Fruit fly (Drosophila melanogaster) whole organism: ENCODE results near the gene CG6055.

ENCODE experiments used
- Dll ChIP-seq: fragments of >200 bp; optimal IDR thresholded peaks from 2 replicates; lab custom pipeline; 2017
- pan ChIP-seq: fragments of >200 bp; optimal IDR thresholded peaks from 2 replicates; lab custom pipeline; 2017
- psq ChIP-seq: fragments of >200 bp; optimal IDR thresholded peaks from 2 replicates; lab custom pipeline; 2017

DNA sequence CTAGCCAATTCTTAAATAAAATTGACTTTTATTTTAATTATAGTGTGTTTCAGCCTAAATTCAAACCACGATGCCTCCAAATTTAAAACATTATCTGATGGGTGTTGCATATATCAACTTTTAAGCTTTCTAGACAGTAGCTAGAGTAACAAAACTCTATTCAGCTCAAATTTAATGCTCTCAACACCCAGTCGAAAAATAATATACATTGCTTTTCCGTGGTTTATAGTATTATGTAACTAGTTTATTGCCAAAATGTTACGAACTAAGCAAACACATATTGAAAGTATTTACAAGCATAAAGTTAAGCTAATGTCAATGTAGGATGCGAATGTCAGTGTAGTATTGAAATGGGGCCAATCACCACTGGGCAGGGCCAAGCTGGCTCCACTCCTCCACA lies 36.0 kb upstream of the CG6055 start:
- no peak for TF ChIP-seq psq (lab: Kevin White, UChicago)
- no peak for TF ChIP-seq Dll (lab: Kevin White, UChicago)
- no peak for TF ChIP-seq pan (lab: Kevin White, UChicago)
